Fruit fly (Drosophila melanogaster): ENCODE measurements around the gene CG7950.

Gene CG7950

DNA sequence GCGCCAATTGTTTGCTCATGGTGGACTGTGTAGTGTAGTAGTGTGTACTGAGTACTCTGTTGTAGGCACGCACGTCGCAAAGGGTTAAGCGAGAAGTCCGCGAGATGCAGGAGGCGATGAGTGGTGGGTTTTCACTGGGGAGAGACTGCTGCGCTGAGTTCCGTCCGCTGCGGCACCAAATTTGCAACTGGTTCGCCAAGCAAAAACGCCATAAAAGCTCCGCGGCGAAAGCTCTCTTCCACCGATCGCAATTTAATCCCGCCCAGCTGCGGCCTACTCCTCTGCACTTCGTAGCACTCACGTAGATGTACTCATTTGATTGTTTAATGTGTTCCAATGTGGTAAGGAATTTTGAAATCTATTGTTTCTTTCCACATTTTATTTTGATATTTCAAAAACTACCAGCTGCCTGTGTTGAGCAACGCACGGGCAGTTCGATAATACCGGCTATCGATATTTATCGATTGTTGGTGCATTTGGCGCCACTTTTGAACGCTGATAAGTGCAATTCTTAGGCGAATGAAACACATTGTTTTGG lies 41.6 kb upstream of the CG7950 start, which contains the start of gene CG7920 (continued):
- TF ChIP-seq CG13123 (GFP tag; optimal IDR thresholded peaks at IDR 0.05) (no peak), CG7839 (tag; optimal IDR thresholded peaks at IDR 0.05) (no peak), Dbx (GFP tag; IDR thresholded peaks at IDR 0.05) (no peak), CG32767 (GFP tag; IDR thresholded peaks at IDR 0.05) (no peak), C15 (GFP tag; IDR thresholded peaks at IDR 0.05) (no peak), ash1 (GFP tag; optimal IDR thresholded peaks at IDR 0.05) (no peak), sim (GFP tag; IDR thresholded peaks at IDR 0.05) (no peak), CG31388 (GFP tag; optimal IDR thresholded peaks at IDR 0.05) (no peak), CG1603 (tag; optimal IDR thresholded peaks at IDR 0.05) (peak; percentile 63), ara (GFP tag; IDR thresholded peaks at IDR 0.05) (no peak), gem (tag; optimal IDR thresholded peaks at IDR 0.05) (no peak), lab (GFP tag; optimal IDR thresholded peaks at IDR 0.05) (peak; percentile 49), H15 (GFP tag; IDR thresholded peaks at IDR 0.05) (no peak), CG14965 (GFP tag; optimal IDR thresholded peaks at IDR 0.05; ENCODE audit: borderline replicate concordance) (no peak), CG12104 (GFP tag; optimal IDR thresholded peaks at IDR 0.05) (peak; percentile 16), zfh1 (GFP tag; IDR thresholded peaks at IDR 0.05) (no peak), ewg (GFP tag; optimal IDR thresholded peaks at IDR 0.05) (peak; percentile 3), Rfx (GFP tag; IDR thresholded peaks at IDR 0.05) (no peak), h (optimal IDR thresholded peaks at IDR 0.05) (no peak), CG3838 (GFP tag; optimal IDR thresholded peaks at IDR 0.05) (no peak), CG14667 (GFP tag; IDR thresholded peaks at IDR 0.05) (no peak), CG11504 (tag; optimal IDR thresholded peaks at IDR 0.05) (no peak), CG10366 (GFP tag; IDR thresholded peaks at IDR 0.05) (no peak), ac (GFP tag; optimal IDR thresholded peaks at IDR 0.05) (no peak), CG9876 (GFP tag; optimal IDR thresholded peaks at IDR 0.05) (no peak), CG2129 (GFP tag; IDR thresholded peaks at IDR 0.05; ENCODE audit: partially characterized antibody) (peak; percentile 40), fd102C (GFP tag; optimal IDR thresholded peaks at IDR 0.05) (no peak), dmrt11E (tag; optimal IDR thresholded peaks at IDR 0.05) (no peak), cad (GFP tag; optimal IDR thresholded peaks at IDR 0.05) (no peak), CoRest (tag; optimal IDR thresholded peaks at IDR 0.05) (peak; percentile 34), CG7271 (tag; optimal IDR thresholded peaks at IDR 0.05) (no peak), otp (GFP tag; IDR thresholded peaks at IDR 0.05) (no peak), CG17385 (GFP tag; optimal IDR thresholded peaks at IDR 0.05) (no peak), ken (GFP tag; IDR thresholded peaks at IDR 0.05) (no peak), Dref (GFP tag; IDR thresholded peaks at IDR 0.05) (peak; percentile 91), CG33213 (GFP tag; optimal IDR thresholded peaks at IDR 0.05) (peak; percentile 42), CG4424 (GFP tag; optimal IDR thresholded peaks at IDR 0.05) (peak; percentile 20), CG6272 (GFP tag; IDR thresholded peaks at IDR 0.05) (no peak), hth (optimal IDR thresholded peaks at IDR 0.05) (no peak), Ets97D (GFP tag; optimal IDR thresholded peaks at IDR 0.05) (no peak), sob (GFP tag; IDR thresholded peaks at IDR 0.05) (peak; percentile 42; the same call in 1 of the 2 replicates), fd3F (GFP tag; optimal IDR thresholded peaks at IDR 0.05) (no peak), so (GFP tag; IDR thresholded peaks at IDR 0.05) (no peak), stc (GFP tag; IDR thresholded peaks at IDR 0.05) (no peak), dati (GFP tag; IDR thresholded peaks at IDR 0.05) (no peak), psq (GFP tag; optimal IDR thresholded peaks at IDR 0.05) (no peak), CG2116 (GFP tag; optimal IDR thresholded peaks at IDR 0.05) (peak; percentile 75), CG12744 (GFP tag; optimal IDR thresholded peaks at IDR 0.05) (no peak), Mrtf (GFP tag; IDR thresholded peaks at IDR 0.05) (no peak), CG15073 (GFP tag; optimal IDR thresholded peaks at IDR 0.05) (no peak), E2f1 (GFP tag; IDR thresholded peaks at IDR 0.05) (peak; percentile 6; the same call in 1 of the 2 replicates), slp2 (GFP tag; optimal IDR thresholded peaks at IDR 0.05) (no peak), CG9797 (GFP tag; optimal IDR thresholded peaks at IDR 0.05) (peak; percentile 26)
